Worm (Caenorhabditis elegans): ENCODE results near the gene cutc-1.
A peak's percentile ranks its signal among the peaks of the same experiment; 100 is the strongest.

The cutc-1 gene

DNA sequence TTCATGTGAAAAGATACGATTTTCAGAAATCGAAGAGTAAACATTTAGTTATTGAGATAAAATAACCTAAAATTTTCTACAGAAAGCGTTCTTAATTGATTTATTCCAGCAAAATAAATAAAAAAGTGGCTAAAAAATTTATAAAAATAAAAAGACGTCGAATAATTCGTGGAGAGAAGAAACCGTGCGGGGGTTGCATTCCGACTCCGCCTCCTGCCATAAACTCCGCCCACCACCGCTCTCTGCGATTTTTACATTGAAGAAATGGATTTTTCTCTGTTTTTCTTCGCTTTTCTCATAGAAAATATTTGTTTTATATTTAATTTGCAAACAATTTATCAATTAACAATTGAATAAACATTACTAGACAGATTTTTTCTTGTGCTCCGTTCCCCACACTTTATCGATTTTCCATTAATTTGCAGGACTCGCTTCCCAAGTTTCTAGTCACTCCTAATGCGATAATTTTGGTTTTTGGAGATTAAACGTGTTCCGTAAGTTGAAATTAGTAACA is 2.1 kb upstream of the cutc-1 start, which contains the start of the genes ubxn-4 and cyy-1 (continued):
- TF ChIP-seq hpl-2 (GFP tag; optimal IDR thresholded peaks at IDR 0.05): no peak

DNA sequence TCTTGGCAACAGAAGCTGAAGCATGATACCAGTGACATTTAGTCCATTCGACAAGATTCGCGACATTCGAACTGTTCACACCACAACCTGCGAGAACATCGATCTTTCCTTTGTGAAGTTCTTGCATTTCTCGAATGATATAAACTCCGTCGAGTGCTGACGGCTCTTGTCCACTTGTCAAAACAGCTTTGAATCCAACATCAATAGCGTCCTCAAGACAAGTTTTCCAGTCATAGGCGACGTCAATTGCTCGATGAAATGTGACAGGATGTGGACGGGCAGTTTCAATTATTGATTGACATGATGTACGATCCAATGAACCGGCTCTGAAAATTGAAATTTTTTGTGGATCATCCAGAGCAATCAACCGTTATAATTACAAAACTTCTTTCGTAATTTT is 774 bp downstream of the cutc-1 start:
- no peak for TF ChIP-seq lin-39 (tag; optimal IDR thresholded peaks at IDR 0.05)
- no peak for TF ChIP-seq snu-23 (GFP tag; optimal IDR thresholded peaks at IDR 0.05)
- no peak for TF ChIP-seq pag-3 (tag; optimal IDR thresholded peaks at IDR 0.05; ENCODE audit: borderline replicate concordance, insufficient read depth)
- no peak for TF ChIP-seq unc-130 (tag; optimal IDR thresholded peaks at IDR 0.05)
- TF ChIP-seq grh-1 (GFP tag; IDR thresholded peaks at IDR 0.05): no peak
- no peak for TF ChIP-seq unc-62 (GFP tag; optimal IDR thresholded peaks at IDR 0.05)
- no peak for TF ChIP-seq ceh-90 (tag; optimal IDR thresholded peaks at IDR 0.05)
- no peak for TF ChIP-seq sptf-1 (tag; optimal IDR thresholded peaks at IDR 0.05)
- no peak for TF ChIP-seq lin-13 (GFP tag; optimal IDR thresholded peaks at IDR 0.05)
- no peak for TF ChIP-seq pqm-1 (tag; optimal IDR thresholded peaks at IDR 0.05)
- no peak for TF ChIP-seq nhr-11 (tag; optimal IDR thresholded peaks at IDR 0.05)
- no peak for TF ChIP-seq pax-3 (tag; optimal IDR thresholded peaks at IDR 0.05)
- TF ChIP-seq ztf-11 (tag; optimal IDR thresholded peaks at IDR 0.05): no peak
- TF ChIP-seq isw-1 (GFP tag; IDR thresholded peaks at IDR 0.05): no peak
- TF ChIP-seq ama-1 (optimal IDR thresholded peaks at IDR 0.05): no peak
- no peak for TF ChIP-seq skn-1 (tag; optimal IDR thresholded peaks at IDR 0.05)
- no peak for TF ChIP-seq egl-27 (tag; optimal IDR thresholded peaks at IDR 0.05)
- TF ChIP-seq snpc-4 (tag; optimal IDR thresholded peaks at IDR 0.05): no peak
- TF ChIP-seq sox-4 (tag; optimal IDR thresholded peaks at IDR 0.05): no peak

DNA sequence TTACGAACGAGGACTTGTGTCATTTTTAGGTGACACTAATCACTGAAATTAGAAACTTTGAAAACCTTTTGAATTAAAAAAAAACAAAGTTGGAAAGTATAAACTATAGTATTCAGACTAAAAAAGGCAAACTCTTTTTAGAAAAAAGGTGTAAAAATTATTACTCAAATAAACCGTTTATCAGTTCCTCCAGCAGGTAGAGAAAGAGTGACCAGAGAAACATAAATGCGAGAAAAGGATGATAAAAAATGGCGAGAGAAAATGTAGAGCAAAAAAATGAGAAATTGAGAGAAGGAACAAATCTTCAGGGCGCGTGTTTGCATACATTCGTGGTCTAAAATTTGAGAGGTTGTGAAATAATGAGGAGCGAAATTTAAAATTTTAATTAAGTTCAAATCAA is 1.5 kb downstream of the cutc-1 start, which contains the start of gene lap-1:
Gene lap-1 (minus strand): TSS at position 42 of the 400 bp plus-strand sequence.
- no peak for TF ChIP-seq egl-27 (tag; optimal IDR thresholded peaks at IDR 0.05)
- no peak for TF ChIP-seq fos-1 (tag; optimal IDR thresholded peaks at IDR 0.05)
- no peak for TF ChIP-seq vab-15 (tag; optimal IDR thresholded peaks at IDR 0.05)
- TF ChIP-seq ceh-82 (tag; optimal IDR thresholded peaks at IDR 0.05): no peak
- no peak for TF ChIP-seq nhr-12 (tag; optimal IDR thresholded peaks at IDR 0.05)
- no peak for TF ChIP-seq unc-130 (tag; optimal IDR thresholded peaks at IDR 0.05)
- TF ChIP-seq C34B4.2 (tag; optimal IDR thresholded peaks at IDR 0.05): no peak
- no peak for TF ChIP-seq mdl-1 (tag; optimal IDR thresholded peaks at IDR 0.05)
- TF ChIP-seq nhr-77 (tag; optimal IDR thresholded peaks at IDR 0.05): no peak
- TF ChIP-seq C16A3.4 (tag; optimal IDR thresholded peaks at IDR 0.05): no peak
- TF ChIP-seq tlp-1 (tag; optimal IDR thresholded peaks at IDR 0.05): no peak
- TF ChIP-seq pag-3 (tag; optimal IDR thresholded peaks at IDR 0.05; ENCODE audit: borderline replicate concordance, insufficient read depth): no peak
- no peak for TF ChIP-seq lin-14 (GFP tag; optimal IDR thresholded peaks at IDR 0.05)
- TF ChIP-seq hlh-4 (tag; optimal IDR thresholded peaks at IDR 0.05): no peak
- no peak for TF ChIP-seq ceh-88 (GFP tag; IDR thresholded peaks at IDR 0.05)
- TF ChIP-seq ceh-8 (GFP tag; optimal IDR thresholded peaks at IDR 0.05): no peak
- TF ChIP-seq lin-13 (GFP tag; optimal IDR thresholded peaks at IDR 0.05): no peak
- TF ChIP-seq ztf-4 (tag; optimal IDR thresholded peaks at IDR 0.05): no peak
- no peak for TF ChIP-seq unc-30 (tag; optimal IDR thresholded peaks at IDR 0.05)
- no peak for TF ChIP-seq zag-1 (tag; optimal IDR thresholded peaks at IDR 0.05)

DNA sequence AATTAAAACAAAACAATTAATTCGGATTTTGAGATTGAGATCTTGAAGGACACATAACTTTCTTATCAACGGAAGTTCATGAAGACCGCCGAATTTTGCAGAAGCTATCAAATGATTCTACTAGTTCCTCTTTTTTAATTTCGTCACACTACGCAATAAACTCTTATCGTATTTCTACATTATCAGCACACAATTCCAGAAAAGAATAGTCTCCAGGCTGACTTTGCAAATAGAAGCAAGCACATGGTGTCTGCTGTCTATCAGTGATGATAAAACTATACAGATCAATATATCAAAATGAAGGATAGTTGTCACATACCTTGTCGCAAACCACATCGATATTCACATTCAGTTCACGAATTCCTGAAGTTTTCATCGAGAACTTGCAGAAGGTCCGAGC is 2.9 kb downstream of the cutc-1 start:
- peak; percentile 44 for TF ChIP-seq jun-1 (tag; optimal IDR thresholded peaks at IDR 0.05)
- TF ChIP-seq xbp-1 (tag; optimal IDR thresholded peaks at IDR 0.05): no peak
- no peak for TF ChIP-seq efl-1 (optimal IDR thresholded peaks at IDR 0.05)
- peak in 1 of 2 experiments; percentile 78 for TF ChIP-seq efl-1 (GFP tag; optimal IDR thresholded peaks at IDR 0.05 in 1 of 2)
- TF ChIP-seq efl-3 (GFP tag; optimal IDR thresholded peaks at IDR 0.05): no peak
- no peak for TF ChIP-seq nhr-19 (GFP tag; conservative IDR thresholded peaks at IDR 0.05)
- TF ChIP-seq elt-2 (tag; optimal IDR thresholded peaks at IDR 0.05): peak; percentile 97
- peak; percentile 79 for TF ChIP-seq tlp-1 (tag; optimal IDR thresholded peaks at IDR 0.05)
- TF ChIP-seq swsn-7 (tag; optimal IDR thresholded peaks at IDR 0.05): no peak
- TF ChIP-seq ama-1 (optimal IDR thresholded peaks at IDR 0.05): no peak
- TF ChIP-seq sox-4 (tag; optimal IDR thresholded peaks at IDR 0.05): no peak
- TF ChIP-seq lin-15B (tag; optimal IDR thresholded peaks at IDR 0.05): no peak
- peak; percentile 11 for TF ChIP-seq nhr-71 (tag; optimal IDR thresholded peaks at IDR 0.05)
- no peak for TF ChIP-seq dpl-1 (GFP tag; optimal IDR thresholded peaks at IDR 0.05)
- peak in 1 of 2 experiments; percentile 23 for TF ChIP-seq mdl-1 (tag; optimal IDR thresholded peaks at IDR 0.05)
- TF ChIP-seq nhr-47 (tag; optimal IDR thresholded peaks at IDR 0.05): no peak
- peak; percentile 97 for TF ChIP-seq pqm-1 (tag; optimal IDR thresholded peaks at IDR 0.05)
- TF ChIP-seq nhr-90 (tag; optimal IDR thresholded peaks at IDR 0.05; ENCODE audit: poor library complexity): no peak
- TF ChIP-seq nhr-237 (tag; optimal IDR thresholded peaks at IDR 0.05): no peak
